Worm (Caenorhabditis elegans) whole organism, late embryonic: ENCODE results near the gene C51E3.10.

ENCODE experiments used
- Y22D7AL.16 ChIP-seq: sonication (generic microtip); optimal IDR thresholded peaks from 2 replicates; lab custom pipeline; 2016; ENCODE audit warnings: missing genetic modification characterization, missing compliant biosample characterization
- ama-1 ChIP-seq: fragments of 150-350 bp; optimal IDR thresholded peaks from 2 replicates; lab custom pipeline; 2014
- ceh-18 ChIP-seq: sonication (generic microtip); optimal IDR thresholded peaks from 2 replicates; lab custom pipeline; 2016; ENCODE audit warnings: missing genetic modification characterization, missing compliant biosample characterization
- ceh-45 ChIP-seq: fragments of 200-800 bp; sonication (Bioruptor generic); IDR thresholded peaks from 2 replicates; pipeline ENCODE4 v1.3.6; 2022; ENCODE audit warnings: missing genetic modification reagents, missing genetic modification characterization, missing compliant biosample characterization
- dmd-4 ChIP-seq: sonication (generic microtip); optimal IDR thresholded peaks from 2 replicates; lab custom pipeline; 2016; ENCODE audit warnings: borderline replicate concordance, missing genetic modification characterization, missing compliant biosample characterization
- fkh-10 ChIP-seq: fragments of 150-350 bp; optimal IDR thresholded peaks from 2 replicates; lab custom pipeline; 2014; ENCODE audit warnings: missing biosample characterization, missing genetic modification reagents, missing genetic modification characterization
- mec-3 ChIP-seq: sonication (generic microtip); optimal IDR thresholded peaks from 2 replicates; lab custom pipeline; 2016; ENCODE audit warnings: borderline replicate concordance, missing genetic modification characterization, missing compliant biosample characterization
- pqm-1 ChIP-seq: sonication (generic microtip); optimal IDR thresholded peaks from 2 replicates; lab custom pipeline; 2016; ENCODE audit warnings: missing genetic modification characterization, missing compliant biosample characterization
- unc-55 ChIP-seq: sonication (generic microtip); optimal IDR thresholded peaks from 2 replicates; lab custom pipeline; 2017; ENCODE audit warnings: missing biosample characterization, missing genetic modification reagents, missing genetic modification characterization

DNA sequence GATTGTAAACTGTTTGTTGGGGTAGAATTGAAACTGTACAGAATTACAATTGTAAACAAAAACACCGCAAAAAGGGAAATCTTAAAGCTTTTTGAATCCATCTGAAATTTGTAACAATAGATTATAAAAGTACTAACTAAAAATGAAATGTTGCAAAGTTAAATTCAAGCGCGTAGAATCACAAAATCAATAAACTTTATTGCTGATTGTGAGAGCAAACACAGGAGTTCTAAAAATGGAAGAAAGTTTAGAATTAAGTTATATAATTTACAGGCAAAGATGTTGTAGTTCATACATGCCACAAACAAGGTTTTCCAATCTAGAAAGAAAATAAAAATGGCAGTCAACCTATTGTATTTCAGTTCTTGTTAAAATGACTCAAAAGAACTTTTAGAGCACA is 48.7 kb downstream of the C51E3.10 start, which contains the start of gene C08B6.3:
- no peak for TF ChIP-seq unc-55
- no peak for TF ChIP-seq fkh-10 (GFP tag; lab: Kevin White, UChicago)
- TF ChIP-seq mec-3 (tag; lab: Kevin White, UChicago) = no peak
- no peak for TF ChIP-seq ceh-18
- TF ChIP-seq pqm-1 = no peak
- no peak for TF ChIP-seq ceh-45
- TF ChIP-seq dmd-4 (tag; lab: Kevin White, UChicago) = no peak
- TF ChIP-seq ama-1 (lab: Kevin White, UChicago) = no peak
- TF ChIP-seq Y22D7AL.16 (tag; lab: Kevin White, UChicago) = no peak
